Fruit fly (Drosophila melanogaster) ovary, adult (tissue): Measurements from ENCODE around the gene Vha55.

Experiments used
- CG17801 ChIP-seq: fragments of 200-800 bp; optimal IDR thresholded peaks from 2 replicates; lab custom pipeline; 2019; ENCODE audit warnings: missing biosample characterization, mild to moderate bottlenecking, missing genetic modification characterization, moderate library complexity; ENCODE audit not compliant: partially characterized antibody

Vha55 gene

DNA sequence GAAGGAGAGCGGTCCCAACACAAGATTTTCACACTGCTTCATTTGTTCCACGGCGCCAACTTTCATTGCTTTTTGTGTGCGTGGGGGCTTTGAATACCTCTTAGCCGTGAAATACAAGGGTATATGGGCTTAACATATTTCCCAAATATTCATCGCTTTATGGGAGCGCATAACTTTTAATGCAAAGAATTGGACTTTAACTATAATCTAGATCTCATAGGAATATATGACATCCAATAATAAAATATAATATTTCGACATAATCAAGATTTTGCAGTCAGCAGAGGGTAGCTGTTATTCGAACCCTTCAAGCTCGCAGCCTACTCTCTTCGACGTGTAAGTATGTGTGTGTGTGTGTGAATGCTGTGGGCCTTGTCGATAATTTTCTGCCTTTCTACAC lies 36.0 kb downstream of the Vha55 start:
- no peak for TF ChIP-seq CG17801 (GFP tag; lab: Kevin White, UChicago)
